Worm (Caenorhabditis elegans) whole organism, late embryonic: ENCODE measurements around the gene bus-18.

ENCODE experiments used
- C08G9.2 ChIP-seq: sonication (generic microtip); optimal IDR thresholded peaks from 2 replicates; lab custom pipeline; 2016; ENCODE audit warnings: mild to moderate bottlenecking, missing genetic modification characterization, moderate library complexity, missing compliant biosample characterization
- K09A11.1 ChIP-seq: sonication (generic microtip); optimal IDR thresholded peaks from 2 replicates; lab custom pipeline; 2017; ENCODE audit warnings: antibody characterized with exemption, mild to moderate bottlenecking, missing genetic modification characterization, missing compliant biosample characterization; ENCODE audit not compliant: insufficient read depth
- T23F11.4 ChIP-seq: fragments of 200-800 bp; sonication (Bioruptor generic); optimal IDR thresholded peaks from 2 replicates; lab custom pipeline; 2018; ENCODE audit warnings: mild to moderate bottlenecking, missing genetic modification characterization, missing compliant biosample characterization
- ama-1 ChIP-seq: fragments of 150-350 bp; optimal IDR thresholded peaks from 2 replicates; lab custom pipeline; 2014
- ceh-18 ChIP-seq: sonication (generic microtip); optimal IDR thresholded peaks from 2 replicates; lab custom pipeline; 2016; ENCODE audit warnings: missing genetic modification characterization, missing compliant biosample characterization
- ceh-19 ChIP-seq: fragments of 200-800 bp; sonication (Bioruptor generic); optimal IDR thresholded peaks from 2 replicates; lab custom pipeline; 2018; ENCODE audit warnings: mild to moderate bottlenecking, missing genetic modification characterization, missing compliant biosample characterization
- ceh-2 ChIP-seq: sonication (generic microtip); optimal IDR thresholded peaks from 2 replicates; lab custom pipeline; 2016; ENCODE audit warnings: missing genotype, missing genetic modification characterization, missing compliant biosample characterization
- ceh-24 ChIP-seq: sonication (generic microtip); optimal IDR thresholded peaks from 2 replicates; lab custom pipeline; 2016; ENCODE audit warnings: mild to moderate bottlenecking, missing genetic modification characterization, missing compliant biosample characterization
- ceh-30 ChIP-seq: fragments of 150-350 bp; optimal IDR thresholded peaks from 2 replicates; lab custom pipeline; 2014; ENCODE audit warnings: missing biosample characterization, missing genetic modification characterization
- ceh-31 ChIP-seq: sonication (generic microtip); optimal IDR thresholded peaks from 2 replicates; lab custom pipeline; 2016; ENCODE audit warnings: missing genetic modification characterization, missing compliant biosample characterization
- ceh-45 ChIP-seq: fragments of 200-800 bp; sonication (Bioruptor generic); IDR thresholded peaks from 2 replicates; pipeline ENCODE4 v1.3.6; 2022; ENCODE audit warnings: missing genetic modification reagents, missing genetic modification characterization, missing compliant biosample characterization
- ceh-6 ChIP-seq: fragments of 200-800 bp; sonication (Bioruptor generic); optimal IDR thresholded peaks from 2 replicates; lab custom pipeline; 2018; ENCODE audit warnings: mild to moderate bottlenecking, missing genetic modification characterization, missing compliant biosample characterization
- ceh-9 ChIP-seq: sonication (generic microtip); optimal IDR thresholded peaks from 2 replicates; lab custom pipeline; 2016; ENCODE audit warnings: mild to moderate bottlenecking, missing genetic modification characterization, inconsistent platforms, missing compliant biosample characterization
- che-1 ChIP-seq: sonication (generic microtip); optimal IDR thresholded peaks from 2 replicates; lab custom pipeline; 2016; ENCODE audit warnings: mild to moderate bottlenecking, missing genetic modification characterization, missing compliant biosample characterization
- eyg-1 ChIP-seq: sonication (generic microtip); optimal IDR thresholded peaks from 2 replicates; lab custom pipeline; 2016; ENCODE audit warnings: missing genotype, missing genetic modification characterization, missing compliant biosample characterization
- fax-1 ChIP-seq: sonication (generic microtip); optimal IDR thresholded peaks from 2 replicates; lab custom pipeline; 2016; ENCODE audit warnings: missing genotype, missing genetic modification characterization, missing compliant biosample characterization
- fkh-10 ChIP-seq: fragments of 150-350 bp; optimal IDR thresholded peaks from 2 replicates; lab custom pipeline; 2014; ENCODE audit warnings: missing biosample characterization, missing genetic modification reagents, missing genetic modification characterization
- fkh-6 ChIP-seq: sonication (generic microtip); optimal IDR thresholded peaks from 2 replicates; lab custom pipeline; 2016; ENCODE audit warnings: missing genetic modification characterization, missing compliant biosample characterization
- gmeb-2 ChIP-seq: sonication (generic microtip); optimal IDR thresholded peaks from 2 replicates; lab custom pipeline; 2016; ENCODE audit warnings: missing genetic modification characterization, inconsistent platforms, missing compliant biosample characterization
- hlh-30 ChIP-seq: sonication (generic microtip); optimal IDR thresholded peaks from 2 replicates; lab custom pipeline; 2017; ENCODE audit warnings: antibody characterized with exemption, missing genetic modification characterization, missing compliant biosample characterization; ENCODE audit not compliant: insufficient read depth
- hlh-6 ChIP-seq: sonication (generic microtip); optimal IDR thresholded peaks from 2 replicates; lab custom pipeline; 2016; ENCODE audit warnings: missing genotype, missing genetic modification characterization, missing compliant biosample characterization
- lim-6 ChIP-seq: sonication (generic microtip); optimal IDR thresholded peaks from 2 replicates; lab custom pipeline; 2016; ENCODE audit warnings: missing genetic modification characterization, missing compliant biosample characterization
- lin-11 ChIP-seq: fragments of 200-800 bp; sonication (Bioruptor generic); optimal IDR thresholded peaks from 2 replicates; lab custom pipeline; 2018; ENCODE audit warnings: mild to moderate bottlenecking, missing genetic modification characterization, missing compliant biosample characterization
- mec-3 ChIP-seq: sonication (generic microtip); optimal IDR thresholded peaks from 2 replicates; lab custom pipeline; 2016; ENCODE audit warnings: borderline replicate concordance, missing genetic modification characterization, missing compliant biosample characterization
- nfya-1 ChIP-seq: sonication (generic microtip); optimal IDR thresholded peaks from 2 replicates; lab custom pipeline; 2017; ENCODE audit warnings: missing genetic modification characterization, mild to moderate bottlenecking, missing compliant biosample characterization, antibody characterized with exemption, moderate library complexity
- npax-4 ChIP-seq: sonication (generic microtip); optimal IDR thresholded peaks from 2 replicates; lab custom pipeline; 2016; ENCODE audit warnings: missing genetic modification characterization, missing compliant biosample characterization
- odd-2 ChIP-seq: sonication (generic microtip); optimal IDR thresholded peaks from 2 replicates; lab custom pipeline; 2017; ENCODE audit warnings: antibody characterized with exemption, mild to moderate bottlenecking, missing genetic modification characterization, missing compliant biosample characterization
- pag-3 ChIP-seq: sonication (generic microtip); optimal IDR thresholded peaks from 2 replicates; lab custom pipeline; 2016; ENCODE audit warnings: missing compliant biosample characterization, missing genetic modification characterization, borderline replicate concordance
- pat-9 ChIP-seq: fragments of 200-800 bp; sonication (Bioruptor generic); optimal IDR thresholded peaks from 2 replicates; lab custom pipeline; 2018; ENCODE audit warnings: mild to moderate bottlenecking, missing genetic modification characterization, moderate library complexity, missing compliant biosample characterization
- pax-1 ChIP-seq: fragments of 150-350 bp; optimal IDR thresholded peaks from 2 replicates; lab custom pipeline; 2014; ENCODE audit warnings: missing biosample characterization, missing genetic modification characterization
- pha-4 ChIP-seq: fragments of 150-350 bp; optimal IDR thresholded peaks from 2 replicates; lab custom pipeline; 2018; ENCODE audit warnings: missing biosample characterization, missing genetic modification reagents, missing genetic modification characterization
- pros-1 ChIP-seq: fragments of 150-350 bp; optimal IDR thresholded peaks from 2 replicates; lab custom pipeline; 2014; ENCODE audit warnings: missing biosample characterization, missing genetic modification reagents, missing genetic modification characterization
- sdc-2 ChIP-seq: sonication (generic microtip); optimal IDR thresholded peaks from 2 replicates; lab custom pipeline; 2016; ENCODE audit warnings: missing genotype, missing genetic modification characterization, missing compliant biosample characterization
- sox-2 ChIP-seq: fragments of 200-800 bp; sonication (Bioruptor generic); IDR thresholded peaks from 2 replicates; pipeline ENCODE4 v1.3.6; 2022; ENCODE audit warnings: missing genetic modification reagents, missing genetic modification characterization, missing compliant biosample characterization
- syd-9 ChIP-seq: sonication (generic microtip); optimal IDR thresholded peaks from 2 replicates; lab custom pipeline; 2016; ENCODE audit warnings: mild to moderate bottlenecking, missing genetic modification characterization, moderate library complexity, missing compliant biosample characterization
- tbx-7 ChIP-seq: sonication (generic microtip); optimal IDR thresholded peaks from 2 replicates; lab custom pipeline; 2016; ENCODE audit warnings: missing genotype, missing genetic modification characterization, missing compliant biosample characterization
- ttx-3 ChIP-seq: sonication (generic microtip); optimal IDR thresholded peaks from 2 replicates; lab custom pipeline; 2016; ENCODE audit warnings: missing genetic modification reagents, missing genetic modification characterization, missing compliant biosample characterization
- unc-42 ChIP-seq: sonication (generic microtip); optimal IDR thresholded peaks from 2 replicates; lab custom pipeline; 2016; ENCODE audit warnings: missing genotype, missing genetic modification characterization, missing compliant biosample characterization
- unc-86 ChIP-seq: sonication (generic microtip); optimal IDR thresholded peaks from 2 replicates; lab custom pipeline; 2016; ENCODE audit warnings: missing genetic modification characterization, missing compliant biosample characterization
- zip-5 ChIP-seq: sonication (generic microtip); optimal IDR thresholded peaks from 2 replicates; lab custom pipeline; 2016; ENCODE audit warnings: missing genetic modification characterization, missing compliant biosample characterization
- ztf-16 ChIP-seq: sonication (generic microtip); optimal IDR thresholded peaks from 2 replicates; lab custom pipeline; 2017; ENCODE audit warnings: missing genetic modification characterization, missing compliant biosample characterization

The bus-18 gene

DNA sequence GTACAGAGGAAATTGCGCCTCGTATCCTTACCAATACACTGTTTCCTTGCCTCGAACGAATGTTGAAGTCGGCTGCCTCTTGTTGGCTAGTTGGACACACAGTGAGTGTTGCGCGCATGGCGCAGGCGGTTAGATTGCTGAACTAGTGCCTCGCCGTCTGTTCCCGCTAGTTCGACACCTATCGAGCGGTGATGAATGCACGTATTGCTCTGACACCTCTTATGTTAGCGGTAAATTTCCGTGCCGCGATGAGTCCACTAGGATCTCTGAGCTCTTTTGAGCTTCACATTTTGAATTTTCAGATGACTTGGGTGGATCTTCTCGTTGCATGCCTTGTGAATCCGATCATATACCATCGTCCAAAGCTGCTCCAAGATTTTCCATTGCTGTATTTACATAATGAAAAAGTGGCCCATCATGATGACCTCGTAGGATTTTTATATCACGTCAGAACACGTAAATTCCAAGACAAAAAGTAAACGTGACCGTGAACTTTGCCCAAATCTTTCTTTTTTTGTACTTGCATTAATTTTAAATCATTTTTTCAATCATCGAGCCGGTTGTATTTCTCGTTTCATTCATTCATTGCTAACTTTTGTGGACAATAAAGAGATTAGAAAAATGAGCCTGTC, 9.4 kb downstream of the bus-18 start, which contains the start of gene F55A11.11 (continued):
- TF ChIP-seq pax-1, result no peak
- peak; percentile 79 for TF ChIP-seq ceh-18 (tag; lab: Kevin White, UChicago)
- TF ChIP-seq fax-1 (tag; lab: Kevin White, UChicago), result peak; percentile 88
- TF ChIP-seq tbx-7, result peak; percentile 61
- TF ChIP-seq sox-2 (GFP tag; lab: Robert Waterston, UW), result peak; percentile 89
- peak; percentile 73 for TF ChIP-seq pros-1 (tag; lab: Kevin White, UChicago)
- TF ChIP-seq ceh-9 (tag; lab: Kevin White, UChicago), result peak; percentile 88
- no peak for TF ChIP-seq ama-1 (lab: Kevin White, UChicago)
- peak; percentile 82 for TF ChIP-seq C08G9.2 (tag; lab: Kevin White, UChicago)
- TF ChIP-seq pag-3 (tag; lab: Kevin White, UChicago), result peak; percentile 75
- TF ChIP-seq fkh-10, result peak; percentile 85
- peak; percentile 94 for TF ChIP-seq ztf-16 (tag; lab: Kevin White, UChicago)
- peak; percentile 59 for TF ChIP-seq hlh-30
- TF ChIP-seq mec-3 (tag; lab: Kevin White, UChicago), result peak; percentile 80
- TF ChIP-seq ceh-2, result peak; percentile 88
- peak; percentile 88 for TF ChIP-seq ceh-24 (tag; lab: Kevin White, UChicago)
- TF ChIP-seq odd-2 (tag; lab: Kevin White, UChicago), result peak; percentile 56
- TF ChIP-seq fkh-6, result peak; percentile 94

DNA sequence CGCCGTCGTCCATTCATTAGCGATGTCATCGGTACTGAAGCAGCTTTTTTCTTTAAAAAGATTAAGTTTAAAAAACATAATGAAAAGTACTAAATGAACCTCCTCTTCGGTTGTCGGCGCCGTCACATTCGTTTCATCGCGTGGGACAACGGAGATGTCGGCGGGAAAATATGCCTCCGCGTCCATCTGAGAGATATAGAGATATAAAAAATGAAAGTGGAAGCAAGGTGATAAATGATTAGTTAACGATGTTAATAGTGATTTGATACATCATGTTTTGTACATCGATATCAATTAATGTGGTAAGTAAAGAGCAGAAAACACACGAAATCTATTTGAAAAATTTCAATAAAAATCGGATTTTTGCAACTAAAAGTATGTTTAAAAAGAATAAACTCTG, 13.7 kb downstream of the bus-18 start, which contains the start of gene F55A11.7:
Gene F55A11.7, minus strand, starts transcription at position 186 of the 400 bp plus-strand sequence.
- no peak for TF ChIP-seq ceh-19 (GFP tag; lab: Kevin White, UChicago)
- no peak for TF ChIP-seq che-1 (tag; lab: Kevin White, UChicago)
- TF ChIP-seq gmeb-2 (tag; lab: Kevin White, UChicago), result no peak
- no peak for TF ChIP-seq ceh-45
- TF ChIP-seq lin-11 (tag; lab: Kevin White, UChicago), result no peak
- TF ChIP-seq pros-1 (tag; lab: Kevin White, UChicago), result no peak
- TF ChIP-seq hlh-6, result no peak
- no peak for TF ChIP-seq pha-4
- TF ChIP-seq K09A11.1, result no peak
- no peak for TF ChIP-seq sdc-2
- TF ChIP-seq ceh-24 (tag; lab: Kevin White, UChicago), result no peak
- TF ChIP-seq eyg-1, result no peak
- TF ChIP-seq ceh-30 (tag; lab: Kevin White, UChicago), result no peak
- no peak for TF ChIP-seq zip-5 (tag; lab: Kevin White, UChicago)
- TF ChIP-seq nfya-1 (tag; lab: Kevin White, UChicago), result no peak
- TF ChIP-seq syd-9 (tag; lab: Kevin White, UChicago), result no peak
- TF ChIP-seq, all 69 proteins: peak for 0

DNA sequence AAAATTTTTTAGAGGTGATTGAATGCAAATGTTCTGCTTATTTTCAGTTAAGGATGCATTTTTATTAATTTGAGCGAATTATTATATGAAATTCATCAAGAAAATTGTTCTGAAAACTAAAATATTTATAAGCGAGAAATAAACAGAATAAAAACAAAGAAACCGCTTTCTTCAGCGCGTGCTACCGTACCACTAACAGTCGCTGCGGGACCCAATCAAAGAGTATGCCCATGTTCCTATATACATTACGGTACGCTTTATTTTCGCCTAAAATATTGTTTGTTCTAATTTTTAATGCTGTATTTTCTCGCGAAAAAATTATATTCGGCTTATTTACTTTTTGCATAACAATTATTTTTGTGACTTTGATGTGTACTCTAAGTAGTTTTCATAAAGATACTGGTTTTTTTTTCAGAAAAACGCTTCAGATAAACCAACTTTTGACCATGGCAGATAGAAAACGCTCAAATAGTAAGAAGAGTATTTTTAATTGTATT, 14.3 kb downstream of the bus-18 start, which contains the start of gene F55A11.8:
Gene F55A11.8, plus strand, starts transcription at position 447 of the 497 bp plus-strand sequence.
- TF ChIP-seq fax-1 (tag; lab: Kevin White, UChicago) (no peak), ceh-9 (tag; lab: Kevin White, UChicago) (no peak), T23F11.4 (GFP tag; lab: Kevin White, UChicago) (no peak), ztf-16 (tag; lab: Kevin White, UChicago) (no peak), pat-9 (tag; lab: Kevin White, UChicago) (no peak), lim-6 (tag; lab: Kevin White, UChicago) (no peak), unc-42 (tag; lab: Kevin White, UChicago) (no peak), unc-86 (no peak), ttx-3 (tag; lab: Kevin White, UChicago) (no peak), mec-3 (tag; lab: Kevin White, UChicago) (no peak), ceh-31 (no peak), ceh-6 (GFP tag; lab: Kevin White, UChicago) (no peak), ceh-19 (GFP tag; lab: Kevin White, UChicago) (no peak), pax-1 (no peak), npax-4 (tag; lab: Kevin White, UChicago) (no peak), fkh-6 (no peak)
- TF ChIP-seq, all 69 proteins: peak for 0
